Worm (Caenorhabditis elegans) whole organism, late embryonic: Measurements from ENCODE around the gene cpf-1.

Experiments used
- C38D4.7 ChIP-seq: fragments of 200-800 bp; sonication (Bioruptor generic); optimal IDR thresholded peaks from 2 replicates; lab custom pipeline; 2018; ENCODE audit warnings: mild to moderate bottlenecking, missing genetic modification characterization, moderate library complexity, missing compliant biosample characterization
- K09A11.1 ChIP-seq: sonication (generic microtip); optimal IDR thresholded peaks from 2 replicates; lab custom pipeline; 2017; ENCODE audit warnings: antibody characterized with exemption, mild to moderate bottlenecking, missing genetic modification characterization, missing compliant biosample characterization; ENCODE audit not compliant: insufficient read depth
- ahr-1 ChIP-seq: sonication (generic microtip); optimal IDR thresholded peaks from 2 replicates; lab custom pipeline; 2016; ENCODE audit warnings: missing genetic modification characterization, missing compliant biosample characterization
- ama-1 ChIP-seq: fragments of 150-350 bp; optimal IDR thresholded peaks from 2 replicates; lab custom pipeline; 2014
- ceh-14 ChIP-seq: sonication (generic microtip); optimal IDR thresholded peaks from 2 replicates; lab custom pipeline; 2016; ENCODE audit warnings: missing genotype, missing genetic modification characterization, missing compliant biosample characterization
- ceh-19 ChIP-seq: fragments of 200-800 bp; sonication (Bioruptor generic); optimal IDR thresholded peaks from 2 replicates; lab custom pipeline; 2018; ENCODE audit warnings: mild to moderate bottlenecking, missing genetic modification characterization, missing compliant biosample characterization
- ceh-2 ChIP-seq: sonication (generic microtip); optimal IDR thresholded peaks from 2 replicates; lab custom pipeline; 2016; ENCODE audit warnings: missing genotype, missing genetic modification characterization, missing compliant biosample characterization
- ceh-22 ChIP-seq: sonication (generic microtip); optimal IDR thresholded peaks from 2 replicates; lab custom pipeline; 2017; ENCODE audit warnings: missing biosample characterization, missing genetic modification characterization
- ceh-30 ChIP-seq: fragments of 150-350 bp; optimal IDR thresholded peaks from 2 replicates; lab custom pipeline; 2014; ENCODE audit warnings: missing biosample characterization, missing genetic modification characterization
- ceh-45 ChIP-seq: fragments of 200-800 bp; sonication (Bioruptor generic); IDR thresholded peaks from 2 replicates; pipeline ENCODE4 v1.3.6; 2022; ENCODE audit warnings: missing genetic modification reagents, missing genetic modification characterization, missing compliant biosample characterization
- ceh-48 ChIP-seq: sonication (generic microtip); optimal IDR thresholded peaks from 2 replicates; lab custom pipeline; 2016; ENCODE audit warnings: missing genetic modification characterization, inconsistent platforms, missing compliant biosample characterization
- ceh-6 ChIP-seq: fragments of 200-800 bp; sonication (Bioruptor generic); optimal IDR thresholded peaks from 2 replicates; lab custom pipeline; 2018; ENCODE audit warnings: mild to moderate bottlenecking, missing genetic modification characterization, missing compliant biosample characterization
- che-1 ChIP-seq: sonication (generic microtip); optimal IDR thresholded peaks from 2 replicates; lab custom pipeline; 2016; ENCODE audit warnings: mild to moderate bottlenecking, missing genetic modification characterization, missing compliant biosample characterization
- dmd-4 ChIP-seq: sonication (generic microtip); optimal IDR thresholded peaks from 2 replicates; lab custom pipeline; 2016; ENCODE audit warnings: borderline replicate concordance, missing genetic modification characterization, missing compliant biosample characterization
- elt-2 ChIP-seq: sonication (generic microtip); optimal IDR thresholded peaks from 2 replicates; lab custom pipeline; 2016; ENCODE audit warnings: missing genetic modification reagents, missing genetic modification characterization, missing compliant biosample characterization
- eyg-1 ChIP-seq: sonication (generic microtip); optimal IDR thresholded peaks from 2 replicates; lab custom pipeline; 2016; ENCODE audit warnings: missing genotype, missing genetic modification characterization, missing compliant biosample characterization
- fax-1 ChIP-seq: sonication (generic microtip); optimal IDR thresholded peaks from 2 replicates; lab custom pipeline; 2016; ENCODE audit warnings: missing genotype, missing genetic modification characterization, missing compliant biosample characterization
- fkh-10 ChIP-seq: fragments of 150-350 bp; optimal IDR thresholded peaks from 2 replicates; lab custom pipeline; 2014; ENCODE audit warnings: missing biosample characterization, missing genetic modification reagents, missing genetic modification characterization
- fkh-6 ChIP-seq: sonication (generic microtip); optimal IDR thresholded peaks from 2 replicates; lab custom pipeline; 2016; ENCODE audit warnings: missing genetic modification characterization, missing compliant biosample characterization
- gmeb-2 ChIP-seq: sonication (generic microtip); optimal IDR thresholded peaks from 2 replicates; lab custom pipeline; 2016; ENCODE audit warnings: missing genetic modification characterization, inconsistent platforms, missing compliant biosample characterization
- hlh-30 ChIP-seq: sonication (generic microtip); optimal IDR thresholded peaks from 2 replicates; lab custom pipeline; 2017; ENCODE audit warnings: antibody characterized with exemption, missing genetic modification characterization, missing compliant biosample characterization; ENCODE audit not compliant: insufficient read depth
- hlh-6 ChIP-seq: sonication (generic microtip); optimal IDR thresholded peaks from 2 replicates; lab custom pipeline; 2016; ENCODE audit warnings: missing genotype, missing genetic modification characterization, missing compliant biosample characterization
- madf-2 ChIP-seq: sonication (generic microtip); optimal IDR thresholded peaks from 2 replicates; lab custom pipeline; 2017; ENCODE audit warnings: missing genetic modification characterization, missing compliant biosample characterization
- mec-3 ChIP-seq: sonication (generic microtip); optimal IDR thresholded peaks from 2 replicates; lab custom pipeline; 2016; ENCODE audit warnings: borderline replicate concordance, missing genetic modification characterization, missing compliant biosample characterization
- nfya-1 ChIP-seq: sonication (generic microtip); optimal IDR thresholded peaks from 2 replicates; lab custom pipeline; 2017; ENCODE audit warnings: missing genetic modification characterization, mild to moderate bottlenecking, missing compliant biosample characterization, antibody characterized with exemption, moderate library complexity
- odd-2 ChIP-seq: sonication (generic microtip); optimal IDR thresholded peaks from 2 replicates; lab custom pipeline; 2017; ENCODE audit warnings: antibody characterized with exemption, mild to moderate bottlenecking, missing genetic modification characterization, missing compliant biosample characterization
- pat-9 ChIP-seq: fragments of 200-800 bp; sonication (Bioruptor generic); optimal IDR thresholded peaks from 2 replicates; lab custom pipeline; 2018; ENCODE audit warnings: mild to moderate bottlenecking, missing genetic modification characterization, moderate library complexity, missing compliant biosample characterization
- pax-1 ChIP-seq: fragments of 150-350 bp; optimal IDR thresholded peaks from 2 replicates; lab custom pipeline; 2014; ENCODE audit warnings: missing biosample characterization, missing genetic modification characterization
- pha-2 ChIP-seq: sonication (generic microtip); optimal IDR thresholded peaks from 2 replicates; lab custom pipeline; 2017; ENCODE audit warnings: mild to moderate bottlenecking, missing genetic modification characterization, missing compliant biosample characterization
- pqm-1 ChIP-seq: sonication (generic microtip); optimal IDR thresholded peaks from 2 replicates; lab custom pipeline; 2016; ENCODE audit warnings: missing genetic modification characterization, missing compliant biosample characterization
- rnt-1 ChIP-seq: sonication (generic microtip); optimal IDR thresholded peaks from 2 replicates; lab custom pipeline; 2016; ENCODE audit warnings: missing genetic modification characterization, missing compliant biosample characterization
- sox-2 ChIP-seq: fragments of 200-800 bp; sonication (Bioruptor generic); IDR thresholded peaks from 2 replicates; pipeline ENCODE4 v1.3.6; 2022; ENCODE audit warnings: missing genetic modification reagents, missing genetic modification characterization, missing compliant biosample characterization
- sox-4 ChIP-seq: sonication (generic microtip); optimal IDR thresholded peaks from 2 replicates; lab custom pipeline; 2017; ENCODE audit warnings: mild to moderate bottlenecking, missing genetic modification characterization, inconsistent platforms, missing compliant biosample characterization
- tbx-2 ChIP-seq: sonication (generic microtip); optimal IDR thresholded peaks from 2 replicates; lab custom pipeline; 2016; ENCODE audit warnings: missing genetic modification characterization, missing compliant biosample characterization
- ttx-3 ChIP-seq: sonication (generic microtip); optimal IDR thresholded peaks from 2 replicates; lab custom pipeline; 2016; ENCODE audit warnings: missing genetic modification reagents, missing genetic modification characterization, missing compliant biosample characterization
- unc-3 ChIP-seq, 2 experiments: fragments of 200-800 bp in 1 of 2; sonication (Bioruptor generic) in 1 of 2; sonication (generic microtip) in 1 of 2; conservative IDR thresholded peaks in 1 of 2; optimal IDR thresholded peaks in 1 of 2; 2 replicates each; pipeline versions ENCODE4 v1.3.6 to Lab custom; 2016 to 2022; ENCODE audit warnings: missing compliant biosample characterization in 2 of 2, missing genetic modification characterization in 2 of 2, missing genetic modification reagents in 1 of 2
- unc-42 ChIP-seq: sonication (generic microtip); optimal IDR thresholded peaks from 2 replicates; lab custom pipeline; 2016; ENCODE audit warnings: missing genotype, missing genetic modification characterization, missing compliant biosample characterization
- unc-55 ChIP-seq: sonication (generic microtip); optimal IDR thresholded peaks from 2 replicates; lab custom pipeline; 2017; ENCODE audit warnings: missing biosample characterization, missing genetic modification reagents, missing genetic modification characterization
- unc-86 ChIP-seq: sonication (generic microtip); optimal IDR thresholded peaks from 2 replicates; lab custom pipeline; 2016; ENCODE audit warnings: missing genetic modification characterization, missing compliant biosample characterization
- zip-5 ChIP-seq: sonication (generic microtip); optimal IDR thresholded peaks from 2 replicates; lab custom pipeline; 2016; ENCODE audit warnings: missing genetic modification characterization, missing compliant biosample characterization
- ztf-16 ChIP-seq: sonication (generic microtip); optimal IDR thresholded peaks from 2 replicates; lab custom pipeline; 2017; ENCODE audit warnings: missing genetic modification characterization, missing compliant biosample characterization

The cpf-1 gene

DNA sequence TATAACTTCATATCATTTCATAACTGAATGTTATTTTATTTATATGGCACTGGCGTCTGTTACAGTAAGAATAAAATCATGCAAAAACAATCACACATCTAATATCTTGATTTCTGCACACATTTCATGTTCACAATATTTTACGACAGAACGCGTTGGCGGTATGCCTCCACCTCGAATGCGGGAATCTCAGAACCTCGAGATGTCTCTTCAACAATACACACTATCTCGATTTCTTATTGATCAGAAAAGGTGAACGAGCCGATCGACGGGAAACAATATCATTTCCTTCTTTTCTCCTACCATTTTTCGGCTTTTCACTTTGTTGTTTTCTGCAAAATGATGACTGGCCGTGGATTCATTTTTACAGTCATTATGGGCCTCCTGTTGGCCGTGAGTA, 5.4 kb upstream of the cpf-1 start, which contains the start of gene F28C6.10:
TSS of gene F28C6.10 (plus strand) at position 301 of the 400 bp plus-strand sequence.
- TF ChIP-seq pha-2: no peak
- TF ChIP-seq pat-9 (tag; lab: Kevin White, UChicago): no peak
- no peak for TF ChIP-seq zip-5 (tag; lab: Kevin White, UChicago)
- no peak for TF ChIP-seq fax-1 (tag; lab: Kevin White, UChicago)
- TF ChIP-seq ceh-2 (tag; lab: Kevin White, UChicago): no peak
- TF ChIP-seq che-1: no peak
- TF ChIP-seq ztf-16 (tag; lab: Kevin White, UChicago): no peak
- no peak for TF ChIP-seq unc-55 (GFP tag; lab: Kevin White, UChicago)
- no peak for TF ChIP-seq C38D4.7 (GFP tag; lab: Kevin White, UChicago)
- TF ChIP-seq pqm-1 (tag; lab: Kevin White, UChicago): no peak

DNA sequence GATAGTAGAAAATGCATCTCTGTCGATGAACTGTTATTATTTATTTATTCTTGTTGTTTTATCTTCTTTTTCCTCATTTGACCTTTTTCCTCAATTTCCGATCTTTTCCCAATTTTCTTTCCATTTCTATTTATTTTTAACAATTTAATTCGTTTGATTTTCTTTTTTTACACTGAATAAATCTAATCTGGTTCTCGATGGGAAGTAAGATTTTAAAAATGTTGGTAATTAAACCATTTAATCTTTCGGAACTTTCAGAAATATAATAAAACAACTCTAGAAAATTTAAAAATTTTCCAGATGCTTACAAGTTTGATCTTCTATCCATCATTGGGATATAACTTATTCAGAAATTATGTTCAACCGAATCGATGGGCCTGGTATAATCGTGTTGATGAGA, 4.3 kb upstream of the cpf-1 start, which contains the start of gene F28C6.8:
TSS of gene F28C6.8 (plus strand) at position 301 of the 400 bp plus-strand sequence.
- TF ChIP-seq ceh-14 (tag; lab: Kevin White, UChicago) (no peak), ceh-6 (GFP tag; lab: Kevin White, UChicago) (no peak), tbx-2 (tag; lab: Kevin White, UChicago) (no peak), madf-2 (tag; lab: Kevin White, UChicago) (no peak), fax-1 (tag; lab: Kevin White, UChicago) (no peak), unc-86 (tag; lab: Kevin White, UChicago) (no peak), ahr-1 (no peak), hlh-6 (tag; lab: Kevin White, UChicago) (no peak), sox-2 (GFP tag; lab: Robert Waterston, UW) (no peak), unc-3 (GFP tag; conservative IDR thresholded peaks at IDR 0.05; lab: Robert Waterston, UW) (no peak), unc-3 (tag; optimal IDR thresholded peaks at IDR 0.05; lab: Kevin White, UChicago) (no peak), ceh-22 (tag; lab: Kevin White, UChicago) (no peak), ceh-30 (tag; lab: Kevin White, UChicago) (no peak), mec-3 (tag; lab: Kevin White, UChicago) (no peak), fkh-10 (no peak), eyg-1 (tag; lab: Kevin White, UChicago) (no peak), fkh-6 (tag; lab: Kevin White, UChicago) (no peak), ttx-3 (no peak), ceh-19 (GFP tag; lab: Kevin White, UChicago) (no peak), hlh-30 (tag; lab: Kevin White, UChicago) (no peak), ceh-48 (no peak)

ce11 chrII:8603567-8604359, 1.5 kb upstream of the cpf-1 start, which contains the start of gene suf-1:
suf-1 (plus strand) TSS chrII:8603846.
- no peak for TF ChIP-seq K09A11.1 (tag; lab: Kevin White, UChicago)
- TF ChIP-seq unc-42 (tag; lab: Kevin White, UChicago): peak; percentile 48
- peak; percentile 31 for TF ChIP-seq nfya-1 (tag; lab: Kevin White, UChicago)
- no peak for TF ChIP-seq C38D4.7 (GFP tag; lab: Kevin White, UChicago)
- peak; percentile 65 for TF ChIP-seq ama-1 (lab: Kevin White, UChicago)

DNA sequence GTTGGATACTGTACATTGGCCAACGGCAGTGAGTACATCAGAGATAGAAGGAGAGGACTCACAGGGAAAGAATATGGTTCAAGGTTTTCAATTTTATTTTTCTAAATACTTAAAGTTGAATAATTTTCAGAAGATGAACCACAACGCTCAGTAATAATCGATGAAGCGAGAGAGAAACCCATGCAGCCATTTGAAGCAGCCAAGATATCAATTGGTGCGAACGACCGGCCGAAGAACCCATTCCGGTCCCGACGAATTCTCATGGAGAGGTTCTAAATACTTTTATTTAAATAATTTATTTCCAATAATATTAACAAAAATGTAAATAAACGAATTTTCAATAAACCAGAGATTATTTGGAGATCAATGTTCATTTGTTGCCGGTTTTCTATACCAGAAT, 2.1 kb downstream of the cpf-1 start, which contains the start of gene pigg-1:
TSS of gene pigg-1 (minus strand) at position 101 of the 400 bp plus-strand sequence.
- TF ChIP-seq C38D4.7 (GFP tag; lab: Kevin White, UChicago) (no peak), dmd-4 (no peak), ceh-30 (tag; lab: Kevin White, UChicago) (no peak), elt-2 (tag; lab: Kevin White, UChicago) (no peak), pax-1 (tag; lab: Kevin White, UChicago) (no peak), K09A11.1 (tag; lab: Kevin White, UChicago) (no peak), zip-5 (tag; lab: Kevin White, UChicago) (no peak), ceh-14 (tag; lab: Kevin White, UChicago) (no peak), ceh-45 (GFP tag; lab: Robert Waterston, UW) (no peak), hlh-6 (tag; lab: Kevin White, UChicago) (no peak), rnt-1 (no peak), ztf-16 (tag; lab: Kevin White, UChicago) (no peak), fax-1 (tag; lab: Kevin White, UChicago) (no peak), unc-55 (GFP tag; lab: Kevin White, UChicago) (no peak), sox-2 (GFP tag; lab: Robert Waterston, UW) (no peak), odd-2 (tag; lab: Kevin White, UChicago) (no peak), gmeb-2 (tag; lab: Kevin White, UChicago) (no peak), ceh-19 (GFP tag; lab: Kevin White, UChicago) (no peak), sox-4 (tag; lab: Kevin White, UChicago) (no peak)
